Worm (Caenorhabditis elegans) whole organism, early embryonic: ENCODE data around the gene C43D7.8.

Source experiments
- B0310.2 ChIP-seq: sonication (generic microtip); optimal IDR thresholded peaks from 2 replicates; lab custom pipeline; 2016; ENCODE audit warnings: mild to moderate bottlenecking, missing genetic modification characterization, missing compliant biosample characterization
- ama-1 ChIP-seq: fragments of 150-350 bp; optimal IDR thresholded peaks from 2 replicates; lab custom pipeline; 2014
- ceh-36 ChIP-seq: sonication (generic microtip); optimal IDR thresholded peaks from 2 replicates; lab custom pipeline; 2016; ENCODE audit warnings: missing genetic modification characterization, inconsistent platforms, missing compliant biosample characterization
- ets-7 ChIP-seq: sonication (generic microtip); optimal IDR thresholded peaks from 2 replicates; lab custom pipeline; 2016; ENCODE audit warnings: missing genotype, missing genetic modification characterization, missing compliant biosample characterization
- flt-1 ChIP-seq: fragments of 200-800 bp; sonication (Bioruptor generic); IDR thresholded peaks from 2 replicates; pipeline ENCODE4 v1.3.6; 2022; ENCODE audit warnings: missing genetic modification characterization, missing compliant biosample characterization
- hmbx-1 ChIP-seq: sonication (generic microtip); optimal IDR thresholded peaks from 2 replicates; lab custom pipeline; 2016; ENCODE audit warnings: mild to moderate bottlenecking, missing genetic modification characterization, missing compliant biosample characterization
- hmg-4 ChIP-seq: fragments of 200-800 bp; sonication (Bioruptor generic); optimal IDR thresholded peaks from 2 replicates; lab custom pipeline; 2018; ENCODE audit warnings: mild to moderate bottlenecking, missing genetic modification characterization, missing compliant biosample characterization
- scrt-1 ChIP-seq: fragments of 200-800 bp; sonication (Bioruptor generic); IDR thresholded peaks from 2 replicates; pipeline ENCODE4 v1.3.6; 2022; ENCODE audit warnings: missing genetic modification characterization, missing compliant biosample characterization
- sea-1 ChIP-seq: fragments of 200-800 bp; sonication (Bioruptor generic); conservative IDR thresholded peaks from 2 replicates; pipeline ENCODE4 v1.3.6; 2022; ENCODE audit warnings: missing genetic modification characterization, missing compliant biosample characterization
- tbx-11 ChIP-seq: fragments of 200-800 bp; sonication (Bioruptor generic); IDR thresholded peaks from 2 replicates; pipeline ENCODE4 v1.3.6; 2022; ENCODE audit warnings: missing genetic modification characterization, missing compliant biosample characterization
- tra-4 ChIP-seq: sonication (generic microtip); optimal IDR thresholded peaks from 2 replicates; lab custom pipeline; 2017; ENCODE audit warnings: missing genetic modification characterization, missing compliant biosample characterization

- no peak for TF ChIP-seq hmbx-1 (tag; lab: Kevin White, UChicago)
- TF ChIP-seq ets-7 (tag; lab: Kevin White, UChicago), result no peak
- no peak for TF ChIP-seq sea-1 (GFP tag; lab: Robert Waterston, UW)
- TF ChIP-seq scrt-1 (GFP tag; lab: Robert Waterston, UW), result no peak
- no peak for TF ChIP-seq ama-1
- no peak for TF ChIP-seq B0310.2 (tag; lab: Kevin White, UChicago)
- no peak for TF ChIP-seq tbx-11 (GFP tag; lab: Robert Waterston, UW)
- TF ChIP-seq flt-1 (GFP tag; lab: Robert Waterston, UW), result no peak
- no peak for TF ChIP-seq tra-4 (tag; lab: Kevin White, UChicago)
- TF ChIP-seq ceh-36 (tag; lab: Kevin White, UChicago), result no peak
- TF ChIP-seq hmg-4, result no peak
Measured at ce11 chrV:19276354-19276753, 34.9 kb downstream of the C43D7.8 start.
